Fruit fly (Drosophila melanogaster): ENCODE data around the gene CG13457.

- TF ChIP-seq CG17806 (tag; optimal IDR thresholded peaks at IDR 0.05), result no peak
- TF ChIP-seq CG10348 (GFP tag; IDR thresholded peaks at IDR 0.05), result no peak
These were observed 17.9 kb downstream of the CG13457 start, which contains the start of gene CG13458 for dm6 chr3L:15113257-15113656.

Measured in whole organism, pupa.